Fruit fly (Drosophila melanogaster): Measurements from ENCODE around the gene CG14657.

- TF ChIP-seq CG8478 (optimal IDR thresholded peaks at IDR 0.05) (no peak), CTCF (optimal IDR thresholded peaks at IDR 0.05) (no peak)
Observed at dm6 chr3R:4784622-4785021, 36.6 kb downstream of the CG14657 start, which contains the start of gene Ccdc39.
